Fruit fly (Drosophila melanogaster): ENCODE measurements around the gene Cpr72Ec.
A peak's percentile ranks its signal among the peaks of the same experiment; 100 is the strongest.

The Cpr72Ec gene

DNA sequence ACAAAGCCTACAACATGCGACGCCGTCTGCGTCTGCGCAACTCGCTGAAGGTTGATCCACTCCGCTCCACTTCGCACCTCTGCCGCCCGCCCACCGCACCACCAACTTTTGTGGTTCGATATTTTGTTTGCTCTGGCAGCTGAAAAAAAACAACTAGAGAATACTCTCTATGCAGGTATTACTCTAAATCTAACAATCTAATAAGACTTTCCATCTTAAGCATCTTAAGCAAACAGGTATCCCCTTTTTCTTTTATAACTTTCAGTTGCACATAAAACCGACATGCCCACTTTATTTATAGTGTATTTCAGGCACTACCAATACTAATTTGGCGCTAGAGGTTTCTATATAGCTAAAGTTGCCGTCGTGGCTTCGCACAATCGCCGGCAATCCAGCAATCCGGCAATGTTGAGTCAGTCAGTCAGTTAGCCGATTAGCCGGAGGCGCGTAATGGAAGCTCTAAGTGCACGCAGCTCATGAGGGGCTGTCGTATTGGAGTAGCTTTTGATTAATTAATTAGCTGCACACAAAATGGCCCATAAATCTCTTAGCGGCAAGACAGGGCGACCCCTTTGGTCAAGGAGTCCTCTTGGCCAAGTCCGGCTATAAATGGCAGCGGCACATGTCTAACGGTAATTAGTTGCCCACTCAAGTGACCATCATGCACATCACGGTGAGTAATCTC is 38.8 kb downstream of the Cpr72Ec start, which contains the start of gene CG13058 (continued):
- peak; percentile 81 for TF ChIP-seq esg (GFP tag; conservative IDR thresholded peaks at IDR 0.05)
- TF ChIP-seq CG10565 (GFP tag; optimal IDR thresholded peaks at IDR 0.05), result no peak
- TF ChIP-seq Abd-B (GFP tag; optimal IDR thresholded peaks at IDR 0.05), result peak; percentile 18
- peak; percentile 30 for TF ChIP-seq nmo (GFP tag; optimal IDR thresholded peaks at IDR 0.05)
- peak; percentile 66 for TF ChIP-seq Oaz (GFP tag; IDR thresholded peaks at IDR 0.05)
- no peak for TF ChIP-seq zfh1 (GFP tag; IDR thresholded peaks at IDR 0.05)
- TF ChIP-seq ATbp (GFP tag; optimal IDR thresholded peaks at IDR 0.05), result no peak
- TF ChIP-seq CG1792 (GFP tag; optimal IDR thresholded peaks at IDR 0.05), result no peak
- no peak for TF ChIP-seq CG4328 (GFP tag; optimal IDR thresholded peaks at IDR 0.05)
- peak; percentile 67 for TF ChIP-seq unpg (GFP tag; optimal IDR thresholded peaks at IDR 0.05)
- TF ChIP-seq en (GFP tag; optimal IDR thresholded peaks at IDR 0.05), result no peak
- no peak for TF ChIP-seq CG2199 (GFP tag; IDR thresholded peaks at IDR 0.05)
- no peak for TF ChIP-seq ro (GFP tag; IDR thresholded peaks at IDR 0.05)
- TF ChIP-seq yki (optimal IDR thresholded peaks at IDR 0.05), result no peak
- TF ChIP-seq CG4282 (GFP tag; optimal IDR thresholded peaks at IDR 0.05), result no peak
- peak; percentile 41 for TF ChIP-seq CG1602 (GFP tag; optimal IDR thresholded peaks at IDR 0.05)
- TF ChIP-seq Oli (tag; optimal IDR thresholded peaks at IDR 0.05), result peak; percentile 74
- peak; percentile 8 for TF ChIP-seq sd (tag; optimal IDR thresholded peaks at IDR 0.05)
- TF ChIP-seq CG34422 (GFP tag; IDR thresholded peaks at IDR 0.05), result 0 out of 3 replicates have a peak, but pooled peaks have one; percentile 10
- TF ChIP-seq Hsf (GFP tag; optimal IDR thresholded peaks at IDR 0.05), result peak; percentile 57
- TF ChIP-seq E2f1 (GFP tag; IDR thresholded peaks at IDR 0.05), result no peak
- TF ChIP-seq CG6813 (GFP tag; optimal IDR thresholded peaks at IDR 0.05), result no peak
- TF ChIP-seq Mrtf (GFP tag; IDR thresholded peaks at IDR 0.05), result no peak
- TF ChIP-seq CG7987 (GFP tag; optimal IDR thresholded peaks at IDR 0.05), result peak; percentile 9
- TF ChIP-seq CG15011 (GFP tag; optimal IDR thresholded peaks at IDR 0.05), result peak; percentile 13
- no peak for TF ChIP-seq abd-A (tag; optimal IDR thresholded peaks at IDR 0.05)
- TF ChIP-seq bbx (GFP tag; IDR thresholded peaks at IDR 0.05; ENCODE audit: partially characterized antibody), result no peak
- no peak for TF ChIP-seq CG3065 (GFP tag; optimal IDR thresholded peaks at IDR 0.05)
- TF ChIP-seq maf-S (GFP tag; optimal IDR thresholded peaks at IDR 0.05), result peak; percentile 16
- no peak for TF ChIP-seq gcm (GFP tag; optimal IDR thresholded peaks at IDR 0.05)
- TF ChIP-seq Lpt (GFP tag; optimal IDR thresholded peaks at IDR 0.05), result no peak
- no peak for TF ChIP-seq CG17612 (GFP tag; IDR thresholded peaks at IDR 0.05)
- TF ChIP-seq CG31365 (tag; optimal IDR thresholded peaks at IDR 0.05), result no peak
- peak; percentile 52; the same call in 1 of the 2 replicates for TF ChIP-seq gsb (GFP tag; IDR thresholded peaks at IDR 0.05)
- no peak for TF ChIP-seq unc-4 (GFP tag; IDR thresholded peaks at IDR 0.05; ENCODE audit: partially characterized antibody)
- TF ChIP-seq CG1603 (tag; optimal IDR thresholded peaks at IDR 0.05), result peak; percentile 28
- TF ChIP-seq CG32532 (GFP tag; IDR thresholded peaks at IDR 0.05), result no peak
- TF ChIP-seq CG7357 (GFP tag; IDR thresholded peaks at IDR 0.05), result 0 out of 3 replicates have a peak, but pooled peaks have one; percentile 41
- TF ChIP-seq Nf-YB (GFP tag; optimal IDR thresholded peaks at IDR 0.05), result no peak
- TF ChIP-seq CG10147 (GFP tag; optimal IDR thresholded peaks at IDR 0.05), result peak; percentile 60
- TF ChIP-seq CG43689 (GFP tag; IDR thresholded peaks at IDR 0.05), result peak; percentile 52; the same call in 1 of the 2 replicates
- TF ChIP-seq tll (GFP tag; optimal IDR thresholded peaks at IDR 0.05), result no peak
- no peak; the same call in 1 of the 2 replicates for TF ChIP-seq Xrp1 (GFP tag; IDR thresholded peaks at IDR 0.05)
- no peak for TF ChIP-seq CG17186 (GFP tag; optimal IDR thresholded peaks at IDR 0.05)
- TF ChIP-seq CG18011 (GFP tag; optimal IDR thresholded peaks at IDR 0.05), result no peak
- TF ChIP-seq Nf-YA (GFP tag; IDR thresholded peaks at IDR 0.05), result peak; percentile 54
- TF ChIP-seq CG17802 (tag; optimal IDR thresholded peaks at IDR 0.05), result no peak
- TF ChIP-seq Atf3 (GFP tag; optimal IDR thresholded peaks at IDR 0.05), result peak; percentile 44
- TF ChIP-seq so (GFP tag; IDR thresholded peaks at IDR 0.05), result peak; percentile 89
- no peak for TF ChIP-seq CG32772 (GFP tag; IDR thresholded peaks at IDR 0.05)
